Worm (Caenorhabditis elegans) whole organism, L1 larva: ENCODE measurements around the gene ZK1010.2.

ENCODE experiments used
- aha-1 ChIP-seq: fragments of 150-350 bp; optimal IDR thresholded peaks from 2 replicates; lab custom pipeline; 2014; ENCODE audit warnings: missing biosample characterization, missing genetic modification characterization
- blmp-1 ChIP-seq: fragments of 150-350 bp; optimal IDR thresholded peaks from 2 replicates; lab custom pipeline; 2014; ENCODE audit warnings: missing biosample characterization, missing genetic modification characterization
- ets-5 ChIP-seq: fragments of 200-800 bp; sonication (Bioruptor generic); IDR thresholded peaks from 2 replicates; pipeline ENCODE4 v1.3.6; 2022; ENCODE audit warnings: missing genetic modification characterization, missing compliant biosample characterization
- fkh-4 ChIP-seq: sonication (generic microtip); optimal IDR thresholded peaks from 2 replicates; lab custom pipeline; 2016; ENCODE audit warnings: missing compliant biosample characterization, missing genetic modification characterization, borderline replicate concordance
- lin-39 ChIP-seq: fragments of 150-350 bp; optimal IDR thresholded peaks from 2 replicates; lab custom pipeline; 2014; ENCODE audit warnings: missing biosample characterization, missing genetic modification reagents, missing genetic modification characterization
- nhr-77 ChIP-seq: fragments of 150-350 bp; optimal IDR thresholded peaks from 2 replicates; lab custom pipeline; 2014; ENCODE audit warnings: missing biosample characterization, missing genetic modification characterization
- unc-130 ChIP-seq: fragments of 150-350 bp; optimal IDR thresholded peaks from 2 replicates; lab custom pipeline; 2017; ENCODE audit warnings: missing biosample characterization, missing genetic modification characterization, inconsistent platforms
- xbp-1 ChIP-seq: sonication (generic microtip); optimal IDR thresholded peaks from 2 replicates; lab custom pipeline; 2016; ENCODE audit warnings: missing genetic modification characterization, missing compliant biosample characterization
- ztf-11 ChIP-seq, 2 experiments: sonication (generic microtip); optimal IDR thresholded peaks; 2 replicates each; lab custom pipeline; 2016 to 2017; ENCODE audit warnings: missing genetic modification characterization in 2 of 2, missing biosample characterization in 1 of 2, missing compliant biosample characterization in 1 of 2

DNA sequence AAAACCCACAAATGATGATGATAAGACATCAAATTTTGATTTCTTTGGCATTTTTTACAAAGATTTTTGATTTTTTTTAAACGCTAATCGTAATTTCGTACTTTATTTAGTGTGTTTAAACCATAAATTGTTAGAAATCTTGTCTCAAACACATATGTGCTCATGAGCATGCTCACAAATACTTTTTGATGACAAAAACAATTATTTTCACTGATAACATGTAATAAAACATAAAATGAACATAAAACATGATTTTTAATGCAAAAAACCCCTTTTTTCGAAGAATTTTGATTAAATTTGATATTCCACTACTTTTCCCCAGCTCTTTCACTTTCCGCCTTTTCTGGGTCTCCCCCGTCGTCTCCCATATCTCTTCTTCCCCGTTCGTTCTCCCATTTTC, 44.9 kb downstream of the ZK1010.2 start:
- TF ChIP-seq fkh-4 (tag; lab: Kevin White, UChicago) (no peak), unc-130 (tag; lab: Kevin White, UChicago) (no peak), lin-39 (no peak), ets-5 (GFP tag; lab: Robert Waterston, UW) (no peak), blmp-1 (tag; lab: Kevin White, UChicago) (peak; percentile 56), xbp-1 (tag; lab: Kevin White, UChicago) (no peak), nhr-77 (tag; lab: Kevin White, UChicago) (no peak), aha-1 (tag; lab: Kevin White, UChicago) (no peak), ztf-11 (tag; optimal IDR thresholded peaks at IDR 0.05; lab: Kevin White, UChicago) (no peak)
